Worm (Caenorhabditis elegans): ENCODE measurements around the gene best-7.

DNA sequence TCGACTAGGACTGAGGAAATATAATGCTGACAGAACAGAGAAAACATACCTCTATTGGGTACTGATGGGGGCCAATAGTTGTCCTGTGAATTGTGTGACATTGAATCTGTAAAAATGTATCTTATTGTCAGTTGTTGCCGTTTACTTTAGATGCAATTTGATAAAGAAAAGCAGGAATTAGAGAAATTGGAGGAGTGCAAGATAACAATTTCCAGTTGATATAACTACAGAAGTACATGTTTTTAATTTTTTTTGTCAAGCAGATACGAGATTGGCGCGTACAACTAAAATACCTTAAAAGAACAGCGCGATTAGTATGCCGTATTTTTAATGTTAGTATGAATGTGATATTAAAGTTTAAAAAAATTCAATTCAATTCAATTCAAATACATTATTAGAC, 12.1 kb downstream of the best-7 start, which contains the start of gene zip-6:
- TF ChIP-seq T22C8.4 (GFP tag; IDR thresholded peaks at IDR 0.05) (no peak), ztf-23 (GFP tag; IDR thresholded peaks at IDR 0.05) (no peak), ref-1 (GFP tag; conservative IDR thresholded peaks at IDR 0.05) (no peak), flt-1 (GFP tag; IDR thresholded peaks at IDR 0.05) (no peak), klf-2 (GFP tag; conservative IDR thresholded peaks at IDR 0.05) (no peak), ztf-29 (GFP tag; IDR thresholded peaks at IDR 0.05) (no peak)

All from whole organism, midembryonic.